Worm (Caenorhabditis elegans) whole organism, early embryonic: ENCODE measurements around the gene amx-3.

ENCODE experiments used
- B0310.2 ChIP-seq: sonication (generic microtip); optimal IDR thresholded peaks from 2 replicates; lab custom pipeline; 2016; ENCODE audit warnings: mild to moderate bottlenecking, missing genetic modification characterization, missing compliant biosample characterization
- F13C5.2 ChIP-seq: sonication (generic microtip); optimal IDR thresholded peaks from 2 replicates; lab custom pipeline; 2017; ENCODE audit warnings: mild to moderate bottlenecking, missing genetic modification characterization, inconsistent platforms, missing compliant biosample characterization
- aly-1 ChIP-seq: sonication (generic microtip); optimal IDR thresholded peaks from 2 replicates; lab custom pipeline; 2016; ENCODE audit warnings: missing genetic modification characterization, missing compliant biosample characterization
- ama-1 ChIP-seq: fragments of 150-350 bp; optimal IDR thresholded peaks from 2 replicates; lab custom pipeline; 2014
- ceh-13 ChIP-seq: fragments of 200-800 bp; sonication (Bioruptor generic); optimal IDR thresholded peaks from 2 replicates; lab custom pipeline; 2018; ENCODE audit warnings: mild to moderate bottlenecking, missing genetic modification characterization, missing compliant biosample characterization
- ceh-36 ChIP-seq: sonication (generic microtip); optimal IDR thresholded peaks from 2 replicates; lab custom pipeline; 2016; ENCODE audit warnings: missing genetic modification characterization, inconsistent platforms, missing compliant biosample characterization
- ets-7 ChIP-seq: sonication (generic microtip); optimal IDR thresholded peaks from 2 replicates; lab custom pipeline; 2016; ENCODE audit warnings: missing genotype, missing genetic modification characterization, missing compliant biosample characterization
- flt-1 ChIP-seq: fragments of 200-800 bp; sonication (Bioruptor generic); IDR thresholded peaks from 2 replicates; pipeline ENCODE4 v1.3.6; 2022; ENCODE audit warnings: missing genetic modification characterization, missing compliant biosample characterization
- hmbx-1 ChIP-seq: sonication (generic microtip); optimal IDR thresholded peaks from 2 replicates; lab custom pipeline; 2016; ENCODE audit warnings: mild to moderate bottlenecking, missing genetic modification characterization, missing compliant biosample characterization
- hmg-4 ChIP-seq: fragments of 200-800 bp; sonication (Bioruptor generic); optimal IDR thresholded peaks from 2 replicates; lab custom pipeline; 2018; ENCODE audit warnings: mild to moderate bottlenecking, missing genetic modification characterization, missing compliant biosample characterization
- hnd-1 ChIP-seq: sonication (generic microtip); optimal IDR thresholded peaks from 2 replicates; lab custom pipeline; 2016; ENCODE audit warnings: missing genetic modification characterization, missing compliant biosample characterization
- pes-1 ChIP-seq: fragments of 200-800 bp; sonication (Bioruptor generic); IDR thresholded peaks from 2 replicates; pipeline ENCODE4 v1.3.6; 2022; ENCODE audit warnings: missing genetic modification reagents, missing genetic modification characterization, missing compliant biosample characterization
- scrt-1 ChIP-seq: fragments of 200-800 bp; sonication (Bioruptor generic); IDR thresholded peaks from 2 replicates; pipeline ENCODE4 v1.3.6; 2022; ENCODE audit warnings: missing genetic modification characterization, missing compliant biosample characterization
- sea-1 ChIP-seq: fragments of 200-800 bp; sonication (Bioruptor generic); conservative IDR thresholded peaks from 2 replicates; pipeline ENCODE4 v1.3.6; 2022; ENCODE audit warnings: missing genetic modification characterization, missing compliant biosample characterization
- tbx-11 ChIP-seq: fragments of 200-800 bp; sonication (Bioruptor generic); IDR thresholded peaks from 2 replicates; pipeline ENCODE4 v1.3.6; 2022; ENCODE audit warnings: missing genetic modification characterization, missing compliant biosample characterization
- tbx-37 ChIP-seq: fragments of 200-800 bp; sonication (Bioruptor generic); conservative IDR thresholded peaks from 2 replicates; pipeline ENCODE4 v1.3.6; 2022; ENCODE audit warnings: missing genetic modification reagents, missing genetic modification characterization, missing compliant biosample characterization
- tra-4 ChIP-seq: sonication (generic microtip); optimal IDR thresholded peaks from 2 replicates; lab custom pipeline; 2017; ENCODE audit warnings: missing genetic modification characterization, missing compliant biosample characterization

amx-3 gene

ce11 chrV:20879069-20879667, 24.3 kb downstream of the amx-3 start, which contains the start of gene unc-80:
TSS of gene unc-80 (plus strand) at chrV:20879601.
- TF ChIP-seq flt-1 (GFP tag; lab: Robert Waterston, UW) = no peak
- TF ChIP-seq scrt-1 (GFP tag; lab: Robert Waterston, UW) = no peak
- no peak for TF ChIP-seq tbx-11 (GFP tag; lab: Robert Waterston, UW)
- no peak for TF ChIP-seq hnd-1
- TF ChIP-seq tra-4 (tag; lab: Kevin White, UChicago) = no peak
- no peak for TF ChIP-seq tbx-37 (GFP tag; lab: Robert Waterston, UW)
- TF ChIP-seq ceh-36 (tag; lab: Kevin White, UChicago) = no peak
- no peak for TF ChIP-seq B0310.2 (tag; lab: Kevin White, UChicago)
- no peak for TF ChIP-seq ama-1 (lab: Kevin White, UChicago)
- TF ChIP-seq pes-1 = no peak
- no peak for TF ChIP-seq ceh-13 (GFP tag; lab: Kevin White, UChicago)
- TF ChIP-seq F13C5.2 (tag; lab: Kevin White, UChicago) = no peak
- no peak for TF ChIP-seq aly-1
- TF ChIP-seq hmbx-1 (tag; lab: Kevin White, UChicago) = no peak
- TF ChIP-seq hmg-4 (GFP tag; lab: Kevin White, UChicago) = no peak
- TF ChIP-seq sea-1 (GFP tag; lab: Robert Waterston, UW) = no peak
- no peak for TF ChIP-seq ets-7 (tag; lab: Kevin White, UChicago)

- TF ChIP-seq ets-7 (tag; lab: Kevin White, UChicago) (no peak), aly-1 (no peak), ama-1 (lab: Kevin White, UChicago) (no peak), sea-1 (GFP tag; lab: Robert Waterston, UW) (no peak), scrt-1 (GFP tag; lab: Robert Waterston, UW) (no peak), hnd-1 (no peak), pes-1 (no peak), ceh-36 (tag; lab: Kevin White, UChicago) (no peak), F13C5.2 (tag; lab: Kevin White, UChicago) (no peak), flt-1 (GFP tag; lab: Robert Waterston, UW) (no peak), hmg-4 (GFP tag; lab: Kevin White, UChicago) (no peak), hmbx-1 (tag; lab: Kevin White, UChicago) (no peak), tbx-37 (GFP tag; lab: Robert Waterston, UW) (no peak), ceh-13 (GFP tag; lab: Kevin White, UChicago) (no peak), B0310.2 (tag; lab: Kevin White, UChicago) (no peak), tbx-11 (GFP tag; lab: Robert Waterston, UW) (no peak), tra-4 (tag; lab: Kevin White, UChicago) (no peak)
These were observed 28.2 kb downstream of the amx-3 start for ce11 chrV:20875324-20875723.

- TF ChIP-seq ceh-13 (GFP tag; lab: Kevin White, UChicago) (no peak), ets-7 (tag; lab: Kevin White, UChicago) (no peak), aly-1 (no peak), hnd-1 (no peak), pes-1 (no peak), tra-4 (tag; lab: Kevin White, UChicago) (no peak), scrt-1 (GFP tag; lab: Robert Waterston, UW) (no peak), tbx-37 (GFP tag; lab: Robert Waterston, UW) (no peak)
These were observed 30.4 kb downstream of the amx-3 start for ce11 chrV:20873144-20873543.

DNA sequence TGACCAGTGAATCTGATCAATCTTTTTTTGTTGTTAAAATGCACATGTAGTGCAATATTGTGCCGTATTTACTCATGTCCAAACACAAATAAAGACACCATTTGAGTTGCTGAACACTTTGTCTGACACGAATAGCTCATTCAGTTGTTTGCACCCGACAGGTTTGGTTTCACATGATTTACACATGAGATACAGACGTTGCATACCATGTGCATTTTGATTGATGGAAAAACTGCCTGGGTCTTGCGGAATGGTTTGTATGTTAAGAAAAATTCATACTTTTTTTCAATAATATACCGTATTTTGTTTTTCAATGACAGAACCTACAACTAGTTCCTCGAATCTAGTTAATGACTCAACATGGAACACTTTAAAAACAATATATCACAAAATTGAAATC, 32.3 kb downstream of the amx-3 start:
- TF ChIP-seq sea-1 (GFP tag; lab: Robert Waterston, UW) (no peak), aly-1 (no peak), ceh-36 (tag; lab: Kevin White, UChicago) (no peak), F13C5.2 (tag; lab: Kevin White, UChicago) (no peak), tbx-11 (GFP tag; lab: Robert Waterston, UW) (no peak), ama-1 (lab: Kevin White, UChicago) (no peak), hmbx-1 (tag; lab: Kevin White, UChicago) (no peak), tra-4 (tag; lab: Kevin White, UChicago) (no peak), ceh-13 (GFP tag; lab: Kevin White, UChicago) (no peak), hmg-4 (GFP tag; lab: Kevin White, UChicago) (no peak), hnd-1 (no peak), ets-7 (tag; lab: Kevin White, UChicago) (no peak)

ce11 chrV:20870633-20871032, 32.9 kb downstream of the amx-3 start:
- TF ChIP-seq sea-1 (GFP tag; lab: Robert Waterston, UW) (no peak), hnd-1 (no peak), scrt-1 (GFP tag; lab: Robert Waterston, UW) (no peak), ets-7 (tag; lab: Kevin White, UChicago) (no peak), flt-1 (GFP tag; lab: Robert Waterston, UW) (no peak), aly-1 (no peak), hmbx-1 (tag; lab: Kevin White, UChicago) (no peak), ceh-13 (GFP tag; lab: Kevin White, UChicago) (no peak), tbx-11 (GFP tag; lab: Robert Waterston, UW) (no peak), tbx-37 (GFP tag; lab: Robert Waterston, UW) (no peak), ceh-36 (tag; lab: Kevin White, UChicago) (no peak), hmg-4 (GFP tag; lab: Kevin White, UChicago) (no peak), tra-4 (tag; lab: Kevin White, UChicago) (no peak), ama-1 (lab: Kevin White, UChicago) (no peak), pes-1 (no peak)

DNA sequence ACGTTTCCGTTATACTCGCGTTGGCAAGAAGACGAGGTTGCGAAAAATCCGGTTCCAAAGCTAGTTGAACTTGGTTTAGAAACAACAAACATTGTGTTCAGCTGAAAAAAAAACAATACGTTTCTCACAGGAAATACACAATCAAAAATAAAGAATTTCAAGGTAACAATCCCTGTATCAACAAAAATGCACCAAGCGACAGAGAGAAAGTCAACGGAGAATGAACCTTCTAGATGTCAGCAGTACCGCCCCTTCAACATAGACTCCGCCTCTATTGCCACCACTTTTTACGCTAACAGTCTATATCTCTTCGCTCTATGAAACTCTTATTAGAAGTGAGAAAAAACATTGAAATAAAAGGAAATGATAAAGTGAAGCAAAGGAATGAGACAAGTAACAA, 35.2 kb downstream of the amx-3 start, which contains the start of gene F31D4.8:
Gene F31D4.8 (minus strand): TSS at position 101 of the 400 bp plus-strand sequence.
- TF ChIP-seq tbx-11 (GFP tag; lab: Robert Waterston, UW) (no peak), hnd-1 (no peak), hmbx-1 (tag; lab: Kevin White, UChicago) (no peak), flt-1 (GFP tag; lab: Robert Waterston, UW) (no peak), ceh-36 (tag; lab: Kevin White, UChicago) (no peak), ceh-13 (GFP tag; lab: Kevin White, UChicago) (no peak), sea-1 (GFP tag; lab: Robert Waterston, UW) (no peak)
